Worm (Caenorhabditis elegans): ENCODE results near the gene mon-2.

mon-2 gene

DNA sequence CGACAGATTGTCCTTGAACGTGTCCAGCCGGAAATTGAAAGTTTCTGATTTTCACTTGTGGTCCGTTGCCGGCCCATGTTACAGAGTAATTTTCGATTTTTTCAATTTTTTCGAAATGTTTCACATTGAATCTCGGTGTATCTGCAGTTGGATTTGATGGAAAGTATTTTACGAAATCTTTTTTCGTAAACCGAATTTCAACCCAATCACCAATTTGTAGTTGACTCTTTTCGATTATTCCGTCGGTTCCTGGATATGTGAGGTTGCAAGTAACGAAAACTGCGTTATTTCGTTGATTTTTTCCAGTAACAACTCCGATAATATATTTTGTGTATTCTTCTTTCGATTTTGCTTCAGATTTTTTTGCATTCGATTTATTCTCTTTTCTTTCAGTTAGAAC lies 53.0 kb downstream of the mon-2 start:
- TF ChIP-seq drap-1 (GFP tag; optimal IDR thresholded peaks at IDR 0.05), result no peak
- no peak for TF ChIP-seq hlh-1 (tag; optimal IDR thresholded peaks at IDR 0.05)
- TF ChIP-seq ces-1 (GFP tag; optimal IDR thresholded peaks at IDR 0.05), result no peak
- TF ChIP-seq sem-2 (GFP tag; optimal IDR thresholded peaks at IDR 0.05), result no peak
- no peak for TF ChIP-seq ztf-11 (tag; optimal IDR thresholded peaks at IDR 0.05)
- TF ChIP-seq mab-5 (tag; optimal IDR thresholded peaks at IDR 0.05), result no peak
- no peak for TF ChIP-seq mep-1 (tag; optimal IDR thresholded peaks at IDR 0.05)
- TF ChIP-seq ceh-39 (tag; optimal IDR thresholded peaks at IDR 0.05), result no peak
- no peak for TF ChIP-seq snpc-4 (tag; optimal IDR thresholded peaks at IDR 0.05)
- TF ChIP-seq ham-2 (GFP tag; optimal IDR thresholded peaks at IDR 0.05), result no peak
- TF ChIP-seq blmp-1 (tag; optimal IDR thresholded peaks at IDR 0.05), result no peak
- no peak for TF ChIP-seq mls-2 (tag; optimal IDR thresholded peaks at IDR 0.05)
- TF ChIP-seq unc-120 (tag; optimal IDR thresholded peaks at IDR 0.05; ENCODE audit: poor library complexity, severe bottlenecking), result no peak
- no peak for TF ChIP-seq lsy-2 (tag; optimal IDR thresholded peaks at IDR 0.05)
- no peak for TF ChIP-seq bed-3 (GFP tag; optimal IDR thresholded peaks at IDR 0.05)
- no peak for TF ChIP-seq pha-4 (tag; optimal IDR thresholded peaks at IDR 0.05)
- TF ChIP-seq ceh-43 (GFP tag; optimal IDR thresholded peaks at IDR 0.05), result no peak

- TF ChIP-seq blmp-1 (tag; optimal IDR thresholded peaks at IDR 0.05) (no peak), snpc-4 (tag; optimal IDR thresholded peaks at IDR 0.05) (no peak), nhr-12 (tag; optimal IDR thresholded peaks at IDR 0.05) (no peak), ces-1 (GFP tag; optimal IDR thresholded peaks at IDR 0.05) (no peak), lin-32 (GFP tag; optimal IDR thresholded peaks at IDR 0.05) (no peak), mep-1 (tag; optimal IDR thresholded peaks at IDR 0.05) (no peak), zip-8 (tag; optimal IDR thresholded peaks at IDR 0.05) (no peak), tbx-8 (GFP tag; optimal IDR thresholded peaks at IDR 0.05) (no peak), ceh-43 (GFP tag; optimal IDR thresholded peaks at IDR 0.05) (no peak), flh-1 (GFP tag; optimal IDR thresholded peaks at IDR 0.05) (no peak), ham-2 (GFP tag; optimal IDR thresholded peaks at IDR 0.05) (no peak), lin-13 (tag; optimal IDR thresholded peaks at IDR 0.05) (no peak), nhr-76 (tag; optimal IDR thresholded peaks at IDR 0.05) (no peak), ceh-39 (tag; optimal IDR thresholded peaks at IDR 0.05) (no peak), lsy-2 (tag; optimal IDR thresholded peaks at IDR 0.05) (no peak), mab-5 (tag; optimal IDR thresholded peaks at IDR 0.05) (no peak)
These were observed 54.3 kb downstream of the mon-2 start, which contains the start of gene B0001.2 for ce11 chrIV:12150877-12151276. Gene B0001.2 (minus strand): TSS chrIV:12150977.

ce11 chrIV:12154195-12154677 lies 57.7 kb downstream of the mon-2 start, which contains the start of gene B0001.7:
Gene B0001.7 (minus strand): TSS chrIV:12154245.
- no peak for TF ChIP-seq nhr-2 (tag; optimal IDR thresholded peaks at IDR 0.05)
- no peak for TF ChIP-seq sptf-1 (tag; optimal IDR thresholded peaks at IDR 0.05)
- TF ChIP-seq elt-3 (tag; optimal IDR thresholded peaks at IDR 0.05), result no peak
- no peak for TF ChIP-seq cnd-1 (tag; optimal IDR thresholded peaks at IDR 0.05)
- TF ChIP-seq sem-2 (GFP tag; optimal IDR thresholded peaks at IDR 0.05), result no peak
- no peak for TF ChIP-seq zip-8 (tag; optimal IDR thresholded peaks at IDR 0.05)
- no peak for TF ChIP-seq hlh-1 (tag; optimal IDR thresholded peaks at IDR 0.05)
- TF ChIP-seq nhr-76 (tag; optimal IDR thresholded peaks at IDR 0.05), result no peak
- no peak for TF ChIP-seq ceh-39 (tag; optimal IDR thresholded peaks at IDR 0.05)
- TF ChIP-seq elt-1 (tag; optimal IDR thresholded peaks at IDR 0.05; ENCODE audit: borderline replicate concordance, insufficient read depth), result no peak
- TF ChIP-seq blmp-1 (tag; optimal IDR thresholded peaks at IDR 0.05), result no peak
- no peak for TF ChIP-seq ceh-83 (GFP tag; optimal IDR thresholded peaks at IDR 0.05)
- TF ChIP-seq ceh-43 (GFP tag; optimal IDR thresholded peaks at IDR 0.05), result no peak
- TF ChIP-seq unc-62 (GFP tag; optimal IDR thresholded peaks at IDR 0.05), result no peak
